Worm (Caenorhabditis elegans): Measurements from ENCODE around the gene upb-1.

Gene upb-1

DNA sequence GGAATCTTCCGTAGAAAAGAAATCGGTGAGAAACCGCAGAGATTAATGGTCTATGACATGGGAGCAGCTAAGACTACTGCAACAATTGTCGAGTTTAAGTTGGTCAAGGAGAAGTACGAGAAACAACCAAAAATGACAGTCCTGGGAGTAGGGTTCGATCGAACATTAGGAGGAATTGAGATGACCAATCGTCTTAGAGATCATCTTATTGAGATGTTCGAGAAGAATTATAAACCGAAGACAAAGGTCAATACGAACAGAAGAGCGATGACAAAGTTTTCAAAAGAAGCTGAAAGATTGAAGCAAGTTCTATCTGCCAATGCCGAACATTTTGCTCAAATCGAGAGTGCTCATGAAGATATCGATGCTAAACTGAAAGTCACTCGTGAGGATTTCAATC, 41.9 kb downstream of the upb-1 start:
- TF ChIP-seq efl-1 (optimal IDR thresholded peaks at IDR 0.05) (no peak), efl-1 (GFP tag; optimal IDR thresholded peaks at IDR 0.05 in 1 of 2) (peak in 1 of 2 experiments; percentile 56), nhr-77 (tag; optimal IDR thresholded peaks at IDR 0.05) (no peak), isw-1 (GFP tag; IDR thresholded peaks at IDR 0.05) (no peak), C16A3.4 (tag; optimal IDR thresholded peaks at IDR 0.05) (no peak), sptf-1 (tag; optimal IDR thresholded peaks at IDR 0.05) (no peak)

DNA sequence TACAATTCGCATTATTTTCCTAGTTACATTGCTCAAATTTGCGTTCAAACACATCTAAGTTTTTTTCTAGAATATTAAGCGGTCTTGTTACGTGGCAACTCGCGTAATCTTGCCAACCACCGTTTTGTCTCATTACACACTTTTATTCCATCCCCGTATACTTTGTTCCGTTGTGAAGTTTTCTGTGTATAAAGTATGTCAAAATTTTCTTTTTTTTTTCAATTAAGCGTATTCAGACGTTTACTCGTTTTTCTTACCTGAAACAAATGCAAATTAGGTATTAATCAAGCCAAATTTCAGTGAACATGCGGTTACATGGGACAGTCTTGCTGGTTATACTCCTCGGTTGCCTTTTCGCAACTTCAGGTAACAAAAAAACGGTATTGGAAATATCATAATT, 42.9 kb downstream of the upb-1 start, which contains the start of gene T24H7.2:
T24H7.2 (plus strand) TSS at position 301 of the 400 bp plus-strand sequence.
- TF ChIP-seq fkh-8 (tag; optimal IDR thresholded peaks at IDR 0.05) = no peak

DNA sequence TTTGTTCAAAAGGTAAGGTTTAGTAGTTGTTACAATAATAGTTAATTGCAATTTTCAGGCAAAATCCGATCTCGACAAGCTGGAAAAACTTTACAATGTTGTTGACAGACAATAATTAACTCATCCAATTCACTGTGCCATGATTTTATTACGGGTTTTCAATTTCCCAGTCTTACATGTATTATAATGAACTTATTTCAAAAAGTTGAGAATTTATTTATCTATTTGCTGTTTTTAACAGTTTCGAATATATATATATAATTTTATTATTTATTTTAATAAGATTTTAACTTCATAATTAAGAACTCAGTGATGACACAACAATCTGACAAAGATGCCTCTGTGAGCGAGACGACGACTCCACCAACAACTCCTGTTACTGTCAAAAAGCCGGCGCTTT, 43.8 kb downstream of the upb-1 start, which contains the start of gene lelo-1:
lelo-1 (plus strand) TSS at position 301 of the 400 bp plus-strand sequence.
- TF ChIP-seq efl-1 (optimal IDR thresholded peaks at IDR 0.05) (no peak), efl-1 (GFP tag; optimal IDR thresholded peaks at IDR 0.05 in 1 of 2) (peak in 1 of 2 experiments; percentile 30), Y116A8C.19 (tag; optimal IDR thresholded peaks at IDR 0.05; ENCODE audit: borderline replicate concordance) (no peak)

DNA sequence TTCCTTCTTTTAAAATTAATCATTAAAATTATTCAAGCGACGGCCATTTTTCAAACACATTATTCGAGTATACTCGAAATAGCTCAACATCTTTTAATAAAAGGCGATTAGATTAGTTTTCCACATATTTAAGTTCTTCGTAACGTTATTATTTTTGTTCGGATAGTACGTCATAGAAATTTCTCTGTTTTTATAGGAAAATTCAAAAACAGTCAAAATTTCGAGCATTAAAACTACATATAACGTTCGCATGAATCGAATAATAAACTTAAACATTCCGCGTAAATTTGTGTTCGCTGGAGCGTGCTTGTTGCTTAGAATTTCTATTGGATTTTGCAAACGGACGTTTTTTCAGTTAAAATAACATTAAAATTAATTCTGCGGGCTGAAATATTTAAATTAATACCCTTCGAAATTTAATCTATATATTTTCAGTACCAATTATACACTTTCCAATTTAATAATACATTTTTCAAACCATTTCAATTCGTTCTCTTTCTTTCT, 44.6 kb downstream of the upb-1 start, which contains the start of gene blos-4:
blos-4 (plus strand) TSS at position 51 of the 504 bp plus-strand sequence.
- TF ChIP-seq efl-1 (optimal IDR thresholded peaks at IDR 0.05) (peak in 1 of 2 experiments; percentile 71), efl-1 (GFP tag; optimal IDR thresholded peaks at IDR 0.05 in 1 of 2) (peak; percentile 78 to 97), lsy-2 (tag; optimal IDR thresholded peaks at IDR 0.05) (peak in 1 of 2 experiments; percentile 30), lin-35 (GFP tag; optimal IDR thresholded peaks at IDR 0.05) (peak; percentile 37 to 90), dpl-1 (GFP tag; optimal IDR thresholded peaks at IDR 0.05) (peak; percentile 19 to 80 (median 67)), ceh-88 (GFP tag; IDR thresholded peaks at IDR 0.05) (no peak), vab-15 (tag; optimal IDR thresholded peaks at IDR 0.05) (no peak), nhr-11 (tag; optimal IDR thresholded peaks at IDR 0.05) (no peak), blmp-1 (tag; optimal IDR thresholded peaks at IDR 0.05) (peak; percentile 1), zip-4 (GFP tag; optimal IDR thresholded peaks at IDR 0.05) (no peak)

DNA sequence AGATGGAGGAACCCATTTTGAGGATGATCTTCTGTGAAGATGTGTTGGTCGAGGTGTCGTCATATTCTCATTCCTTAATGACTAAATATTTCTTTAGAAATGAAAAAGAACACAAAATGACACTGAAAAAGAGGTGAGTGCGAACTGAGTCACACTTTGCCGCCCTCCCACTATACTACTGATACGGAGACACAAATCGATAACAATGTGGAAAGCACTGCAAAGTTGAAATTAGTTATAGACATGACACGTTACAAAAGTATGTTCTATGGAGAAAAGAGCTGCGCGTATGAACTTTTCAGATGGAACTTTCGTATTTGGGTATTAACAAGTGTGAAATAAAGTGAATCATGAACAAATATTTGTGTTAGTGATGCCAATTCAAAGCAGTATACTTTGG, 45.7 kb downstream of the upb-1 start, which contains the start of gene tat-4:
tat-4 (minus strand) TSS at position 117 of the 400 bp plus-strand sequence.
- TF ChIP-seq lin-35 (GFP tag; optimal IDR thresholded peaks at IDR 0.05) (peak in 1 of 2 experiments; percentile 26), isw-1 (GFP tag; IDR thresholded peaks at IDR 0.05) (no peak)

DNA sequence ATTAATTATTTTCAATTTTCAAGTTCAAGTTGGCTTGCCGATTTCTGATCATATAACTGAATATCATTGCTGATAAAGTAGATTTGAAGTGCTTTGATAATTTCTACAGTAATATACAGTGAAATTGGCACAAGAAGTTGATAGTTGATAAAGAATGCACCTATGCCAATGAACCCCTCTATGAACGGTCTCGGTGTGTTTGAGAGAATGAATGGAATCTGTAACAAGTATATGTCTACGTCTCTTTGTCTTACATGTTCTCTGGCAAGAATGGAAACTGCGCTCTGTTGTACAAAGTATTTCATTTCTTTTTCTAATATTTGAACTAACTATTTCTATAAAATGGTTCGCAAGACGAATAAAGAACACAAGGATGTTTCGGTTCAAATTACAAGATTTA, 48.1 kb downstream of the upb-1 start, which contains the start of gene T24H7.8:
T24H7.8 (plus strand) TSS at position 301 of the 400 bp plus-strand sequence.
- TF ChIP-seq lir-3 (tag; optimal IDR thresholded peaks at IDR 0.05; ENCODE audit: poor library complexity) (no peak), alr-1 (tag; optimal IDR thresholded peaks at IDR 0.05; ENCODE audit: borderline replicate concordance) (no peak), ama-1 (optimal IDR thresholded peaks at IDR 0.05) (no peak), irx-1 (tag; optimal IDR thresholded peaks at IDR 0.05) (no peak), pag-3 (tag; optimal IDR thresholded peaks at IDR 0.05; ENCODE audit: borderline replicate concordance, insufficient read depth) (no peak), pqm-1 (tag; optimal IDR thresholded peaks at IDR 0.05) (no peak), unc-62 (GFP tag; optimal IDR thresholded peaks at IDR 0.05) (no peak), C16A3.4 (tag; optimal IDR thresholded peaks at IDR 0.05) (no peak), lin-35 (GFP tag; optimal IDR thresholded peaks at IDR 0.05) (no peak)
